Fruit fly (Drosophila melanogaster) whole organism, embryonic: ENCODE measurements around the gene CG12078.

Experiments
- Bteb2 ChIP-seq: fragments of 200-800 bp; sonication (Bioruptor generic); optimal IDR thresholded peaks from 2 replicates; lab custom pipeline; 2016; ENCODE audit warnings: missing biosample characterization, missing genetic modification characterization
- CG11504 ChIP-seq: fragments of 200-800 bp; sonication (Bioruptor generic); optimal IDR thresholded peaks from 3 replicates; lab custom pipeline; 2019; ENCODE audit warnings: missing biosample characterization, mild to moderate bottlenecking, missing genetic modification characterization, moderate library complexity
- CG11560 ChIP-seq: fragments of 200-800 bp; sonication (Bioruptor generic); IDR thresholded peaks from 3 replicates; pipeline ENCODE4 v1.3.6; 2022; ENCODE audit warnings: missing biosample characterization, missing genetic modification characterization
- CG12155 ChIP-seq: fragments of 200-800 bp; sonication (Bioruptor generic); optimal IDR thresholded peaks from 3 replicates; lab custom pipeline; 2016; ENCODE audit warnings: missing biosample characterization, missing genetic modification characterization
- CG14050 ChIP-seq: fragments of 200-800 bp; sonication (Bioruptor generic); IDR thresholded peaks from 3 replicates; pipeline ENCODE4 v1.3.6; 2022; ENCODE audit warnings: missing biosample characterization, missing genetic modification characterization
- CG14667 ChIP-seq: fragments of 200-800 bp; sonication (Bioruptor generic); IDR thresholded peaks from 2 replicates; pipeline ENCODE4 v1.3.6; 2022; ENCODE audit warnings: missing biosample characterization, missing genetic modification characterization
- CG15011 ChIP-seq: fragments of 200-800 bp; sonication (Bioruptor generic); optimal IDR thresholded peaks from 3 replicates; lab custom pipeline; 2018; ENCODE audit warnings: missing biosample characterization, mild to moderate bottlenecking, missing genetic modification characterization
- CG15073 ChIP-seq: fragments of 200-800 bp; sonication (Bioruptor generic); optimal IDR thresholded peaks from 2 replicates; lab custom pipeline; 2016; ENCODE audit warnings: missing biosample characterization, missing genetic modification characterization
- CG15696 ChIP-seq: fragments of 200-800 bp; sonication (Bioruptor generic); optimal IDR thresholded peaks from 2 replicates; lab custom pipeline; 2019; ENCODE audit warnings: missing biosample characterization, mild to moderate bottlenecking, missing genetic modification characterization, moderate library complexity
- CG17385 ChIP-seq: fragments of 200-800 bp; sonication (Bioruptor generic); optimal IDR thresholded peaks from 3 replicates; lab custom pipeline; 2018; ENCODE audit warnings: missing biosample characterization, mild to moderate bottlenecking, missing genetic modification characterization
- CG2120 ChIP-seq: fragments of 200-800 bp; sonication (Bioruptor generic); optimal IDR thresholded peaks from 3 replicates; lab custom pipeline; 2016; ENCODE audit warnings: missing biosample characterization, missing genetic modification characterization
- CG30403 ChIP-seq: fragments of 200-800 bp; sonication (Bioruptor generic); optimal IDR thresholded peaks from 3 replicates; lab custom pipeline; 2016; ENCODE audit warnings: missing biosample characterization, missing genetic modification characterization
- CG3065 ChIP-seq: fragments of 200-800 bp; sonication (Bioruptor generic); optimal IDR thresholded peaks from 2 replicates; lab custom pipeline; 2016; ENCODE audit warnings: missing biosample characterization, missing genetic modification characterization
- CG31365 ChIP-seq: fragments of 200-800 bp; sonication (Bioruptor generic); optimal IDR thresholded peaks from 2 replicates; lab custom pipeline; 2018; ENCODE audit warnings: missing biosample characterization, mild to moderate bottlenecking, missing genetic modification characterization
- CG33557 ChIP-seq: fragments of 200-800 bp; sonication (Bioruptor generic); optimal IDR thresholded peaks from 2 replicates; lab custom pipeline; 2019; ENCODE audit warnings: missing biosample characterization, mild to moderate bottlenecking, missing genetic modification characterization, moderate library complexity
- CG34376 ChIP-seq: fragments of 200-800 bp; sonication (Bioruptor generic); optimal IDR thresholded peaks from 2 replicates; lab custom pipeline; 2018; ENCODE audit warnings: missing biosample characterization, mild to moderate bottlenecking, missing genetic modification characterization
- CG34422 ChIP-seq: fragments of 200-800 bp; sonication (Bioruptor generic); IDR thresholded peaks from 3 replicates; pipeline ENCODE4 v1.3.6; 2022; ENCODE audit warnings: missing biosample characterization, missing genetic modification characterization
- CG3995 ChIP-seq: fragments of 200-800 bp; sonication (Bioruptor generic); optimal IDR thresholded peaks from 3 replicates; lab custom pipeline; 2016; ENCODE audit warnings: missing biosample characterization, missing genetic modification characterization
- CG4854 ChIP-seq: fragments of 200-800 bp; sonication (Bioruptor generic); optimal IDR thresholded peaks from 2 replicates; lab custom pipeline; 2016; ENCODE audit warnings: missing biosample characterization, missing genetic modification characterization, inconsistent platforms
- CG5953 ChIP-seq: fragments of 200-800 bp; sonication (Bioruptor generic); IDR thresholded peaks from 2 replicates; pipeline ENCODE4 v1.3.6; 2022; ENCODE audit warnings: missing biosample characterization, missing genetic modification characterization
- CG7357 ChIP-seq: fragments of 200-800 bp; sonication (Bioruptor generic); IDR thresholded peaks from 3 replicates; pipeline ENCODE4 v1.3.6; 2022; ENCODE audit warnings: missing biosample characterization, missing genetic modification characterization
- CG7839 ChIP-seq: fragments of 200-800 bp; sonication (Bioruptor generic); optimal IDR thresholded peaks from 3 replicates; lab custom pipeline; 2018; ENCODE audit warnings: missing biosample characterization, mild to moderate bottlenecking, missing genetic modification characterization, moderate library complexity
- D19A ChIP-seq: fragments of 200-800 bp; optimal IDR thresholded peaks from 3 replicates; lab custom pipeline; 2019; ENCODE audit warnings: missing biosample characterization, mild to moderate bottlenecking, missing genetic modification characterization, moderate library complexity
- H15 ChIP-seq: fragments of 200-800 bp; sonication (Bioruptor generic); IDR thresholded peaks from 3 replicates; pipeline ENCODE4 v1.3.6; 2022; ENCODE audit warnings: missing biosample characterization, missing genetic modification characterization
- Hr3 ChIP-seq: fragments of 200-800 bp; sonication (Bioruptor generic); optimal IDR thresholded peaks from 3 replicates; lab custom pipeline; 2016; ENCODE audit warnings: missing biosample characterization, missing genetic modification characterization
- Max ChIP-seq: fragments of 200-800 bp; sonication (Bioruptor generic); optimal IDR thresholded peaks from 2 replicates; lab custom pipeline; 2016; ENCODE audit warnings: missing biosample characterization, mild to moderate bottlenecking, missing genetic modification characterization
- NfI ChIP-seq: fragments of 200-800 bp; sonication (Bioruptor generic); optimal IDR thresholded peaks from 3 replicates; lab custom pipeline; 2018; ENCODE audit warnings: missing biosample characterization, mild to moderate bottlenecking, missing genetic modification characterization, moderate library complexity
- Scr ChIP-seq: fragments of 200-800 bp; sonication (Bioruptor generic); IDR thresholded peaks from 2 replicates; pipeline ENCODE4 v1.3.6; 2022; ENCODE audit warnings: missing biosample characterization, missing genetic modification characterization; ENCODE audit not compliant: partially characterized antibody
- TFAM ChIP-seq: fragments of 200-800 bp; sonication (Bioruptor generic); optimal IDR thresholded peaks from 2 replicates; lab custom pipeline; 2017; ENCODE audit warnings: missing biosample characterization, missing genetic modification characterization, inconsistent platforms
- Xrp1 ChIP-seq: fragments of 200-800 bp; sonication (Bioruptor generic); IDR thresholded peaks from 2 replicates; pipeline ENCODE4 v1.3.6; 2022; ENCODE audit warnings: missing biosample characterization, missing genetic modification characterization
- ab ChIP-seq: fragments of 200-800 bp; sonication (Bioruptor generic); optimal IDR thresholded peaks from 2 replicates; lab custom pipeline; 2016; ENCODE audit warnings: missing biosample characterization, missing genetic modification characterization
- bcd ChIP-seq: fragments of 200-800 bp; sonication (Bioruptor generic); optimal IDR thresholded peaks from 2 replicates; lab custom pipeline; 2017; ENCODE audit warnings: missing biosample characterization, mild to moderate bottlenecking, missing genetic modification characterization
- chm ChIP-seq: fragments of 200-800 bp; sonication (Bioruptor generic); IDR thresholded peaks from 2 replicates; pipeline ENCODE4 v1.3.6; 2022; ENCODE audit warnings: missing biosample characterization, missing genetic modification characterization
- crp ChIP-seq, 2 experiments: fragments of 200-800 bp; sonication (Bioruptor generic); optimal IDR thresholded peaks; 2 replicates in 1 of 2; 3 replicates in 1 of 2; lab custom pipeline; 2017; ENCODE audit warnings: missing biosample characterization in 2 of 2, missing genetic modification characterization in 2 of 2, mild to moderate bottlenecking in 1 of 2, moderate library complexity in 1 of 2
- fd102C ChIP-seq: fragments of 200-800 bp; sonication (Bioruptor generic); optimal IDR thresholded peaks from 2 replicates; lab custom pipeline; 2018; ENCODE audit warnings: missing biosample characterization, mild to moderate bottlenecking, missing genetic modification characterization, moderate library complexity
- gcm2 ChIP-seq: fragments of 200-800 bp; sonication (Bioruptor generic); optimal IDR thresholded peaks from 2 replicates; lab custom pipeline; 2016; ENCODE audit warnings: missing biosample characterization, missing genetic modification characterization
- gsb ChIP-seq: fragments of 200-800 bp; sonication (Bioruptor generic); IDR thresholded peaks from 2 replicates; pipeline ENCODE4 v1.3.6; 2022; ENCODE audit warnings: missing biosample characterization, missing genetic modification characterization
- knrl ChIP-seq: fragments of 200-800 bp; sonication (Bioruptor generic); IDR thresholded peaks from 3 replicates; pipeline ENCODE4 v1.3.6; 2022; ENCODE audit warnings: missing biosample characterization, missing genetic modification characterization; ENCODE audit not compliant: partially characterized antibody
- lab ChIP-seq: fragments of 200-800 bp; sonication (Bioruptor generic); optimal IDR thresholded peaks from 3 replicates; lab custom pipeline; 2017; ENCODE audit warnings: missing biosample characterization, missing genetic modification characterization, mild to moderate bottlenecking, moderate library complexity, missing genetic modification reagents
- lbe ChIP-seq: fragments of 200-800 bp; sonication (Bioruptor generic); optimal IDR thresholded peaks from 2 replicates; lab custom pipeline; 2016; ENCODE audit warnings: missing biosample characterization, mild to moderate bottlenecking, missing genetic modification characterization
- psq ChIP-seq: fragments of 200-800 bp; sonication (Bioruptor generic); optimal IDR thresholded peaks from 2 replicates; lab custom pipeline; 2017; ENCODE audit warnings: missing biosample characterization, missing genetic modification characterization
- repo ChIP-seq: fragments of 200-800 bp; sonication (Bioruptor generic); optimal IDR thresholded peaks from 2 replicates; lab custom pipeline; 2016; ENCODE audit warnings: missing biosample characterization, missing genetic modification characterization
- salm ChIP-seq: fragments of 200-800 bp; sonication (Bioruptor generic); optimal IDR thresholded peaks from 2 replicates; lab custom pipeline; 2018; ENCODE audit warnings: missing biosample characterization, mild to moderate bottlenecking, missing genetic modification characterization
- sens-2 ChIP-seq: fragments of 200-800 bp; sonication (Bioruptor generic); IDR thresholded peaks from 2 replicates; pipeline ENCODE4 v1.3.6; 2022; ENCODE audit warnings: missing biosample characterization, missing genetic modification characterization
- sim ChIP-seq: fragments of 200-800 bp; sonication (Bioruptor generic); IDR thresholded peaks from 2 replicates; pipeline ENCODE4 v1.3.6; 2022; ENCODE audit warnings: missing biosample characterization, missing genetic modification characterization
- sisA ChIP-seq: fragments of 200-800 bp; sonication (Bioruptor generic); IDR thresholded peaks from 2 replicates; pipeline ENCODE4 v1.3.6; 2022; ENCODE audit warnings: missing biosample characterization, missing genetic modification characterization
- ssp ChIP-seq: fragments of 200-800 bp; sonication (Bioruptor generic); IDR thresholded peaks from 2 replicates; pipeline ENCODE4 v1.3.6; 2022; ENCODE audit warnings: missing biosample characterization, missing genetic modification characterization
- trh ChIP-seq: fragments of 200-800 bp; sonication (Bioruptor generic); optimal IDR thresholded peaks from 2 replicates; lab custom pipeline; 2016; ENCODE audit warnings: missing biosample characterization, missing genetic modification characterization
- tx ChIP-seq: fragments of 200-800 bp; sonication (Bioruptor generic); optimal IDR thresholded peaks from 2 replicates; lab custom pipeline; 2016; ENCODE audit warnings: missing biosample characterization, missing genetic modification characterization

The CG12078 gene

DNA sequence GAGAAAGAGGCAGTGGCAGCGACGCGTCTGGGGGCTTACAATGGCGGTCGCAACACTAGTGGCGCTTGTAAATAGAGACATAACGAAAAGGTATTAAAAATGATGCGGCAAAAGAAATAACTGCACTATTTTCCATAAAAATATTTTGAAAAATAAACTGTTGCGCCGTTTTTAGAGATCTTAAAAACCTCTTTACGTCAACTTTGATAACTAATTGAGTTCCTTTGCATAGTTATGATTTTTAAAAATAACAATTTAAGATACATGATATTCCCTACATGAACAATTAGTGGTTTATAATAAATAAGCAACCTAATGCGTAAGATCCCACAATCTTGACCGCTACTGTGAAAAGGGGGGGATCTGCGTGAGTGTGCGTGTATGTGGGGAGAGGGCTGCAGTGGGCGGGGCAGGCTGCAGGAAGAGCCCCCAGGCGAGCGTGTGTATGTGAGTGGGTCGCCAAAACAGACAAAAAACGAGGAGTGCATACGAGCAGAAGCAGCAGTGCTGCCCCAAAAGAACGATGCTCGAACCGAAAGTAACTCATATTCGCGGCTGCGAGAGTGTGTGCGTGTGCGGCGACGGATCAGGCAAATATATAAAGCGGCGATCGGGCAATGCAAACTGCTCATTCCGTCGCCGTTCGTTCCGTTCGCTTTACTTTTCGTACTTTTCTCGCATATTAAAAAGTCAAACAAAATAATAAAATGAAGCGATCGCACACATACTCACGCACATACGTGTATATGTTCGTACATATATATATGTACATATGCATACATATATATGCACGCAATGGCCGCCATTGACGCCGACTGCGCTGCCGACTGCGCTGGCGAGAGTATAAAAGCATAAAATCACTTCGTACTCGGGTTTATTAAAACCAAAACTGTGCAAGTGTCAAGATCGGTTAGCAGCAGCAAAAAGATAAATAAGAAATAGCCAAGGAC, 4.9 kb upstream of the CG12078 start (continued):
- TF ChIP-seq CG15696 (tag; lab: Kevin White, UChicago), result no peak
- TF ChIP-seq repo (GFP tag; lab: Kevin White, UChicago), result no peak
- TF ChIP-seq CG31365 (tag; lab: Kevin White, UChicago), result no peak
- peak; percentile 70 for TF ChIP-seq CG11504
- TF ChIP-seq ssp (GFP tag; lab: Robert Waterston, UW), result no peak
- no peak for TF ChIP-seq CG3995 (GFP tag; lab: Kevin White, UChicago)
- no peak for TF ChIP-seq H15 (GFP tag; lab: Robert Waterston, UW)
- TF ChIP-seq CG14050 (GFP tag; lab: Robert Waterston, UW), result no peak
- no peak for TF ChIP-seq salm (tag; lab: Kevin White, UChicago)
- no peak for TF ChIP-seq sens-2 (GFP tag; lab: Robert Waterston, UW)
- no peak for TF ChIP-seq Xrp1 (GFP tag; lab: Robert Waterston, UW)
- no peak for TF ChIP-seq ab (GFP tag; lab: Kevin White, UChicago)
- no peak for TF ChIP-seq chm (GFP tag; lab: Robert Waterston, UW)
- no peak for TF ChIP-seq Max
- peak; percentile 19 for TF ChIP-seq D19A (tag; lab: Kevin White, UChicago)
- TF ChIP-seq CG15011 (GFP tag; lab: Kevin White, UChicago), result no peak
- TF ChIP-seq CG34376 (GFP tag; lab: Kevin White, UChicago), result no peak
- TF ChIP-seq sisA (GFP tag; lab: Robert Waterston, UW), result no peak
- peak; percentile 5 for TF ChIP-seq CG15073
- no peak for TF ChIP-seq crp (GFP tag; optimal IDR thresholded peaks at IDR 0.05; lab: Kevin White, UChicago)
- TF ChIP-seq CG5953, result peak; percentile 37; the same call in 1 of the 2 replicates
- peak; percentile 96 for TF ChIP-seq lbe (GFP tag; lab: Kevin White, UChicago)
- no peak for TF ChIP-seq Scr (GFP tag; lab: Robert Waterston, UW)
- no peak for TF ChIP-seq trh (GFP tag; lab: Kevin White, UChicago)
- no peak for TF ChIP-seq fd102C (GFP tag; lab: Kevin White, UChicago)
- 0 out of 3 replicates have a peak, but pooled peaks have one; percentile 46 for TF ChIP-seq CG7357 (GFP tag; lab: Robert Waterston, UW)
- TF ChIP-seq gcm2 (GFP tag; lab: Kevin White, UChicago), result no peak
- TF ChIP-seq psq (GFP tag; lab: Kevin White, UChicago), result no peak
- no peak for TF ChIP-seq CG4854 (GFP tag; lab: Kevin White, UChicago)
- no peak for TF ChIP-seq CG33557 (GFP tag; lab: Kevin White, UChicago)
- 0 out of 3 replicates have a peak, but pooled peaks have one; percentile 22 for TF ChIP-seq CG34422 (GFP tag; lab: Robert Waterston, UW)
- no peak for TF ChIP-seq CG3065 (GFP tag; lab: Kevin White, UChicago)
- TF ChIP-seq CG11560 (tag; lab: Robert Waterston, UW), result no peak
- peak; percentile 48 for TF ChIP-seq NfI
- TF ChIP-seq bcd (GFP tag; lab: Kevin White, UChicago), result peak; percentile 43
- TF ChIP-seq CG7839, result peak; percentile 53
- 0 out of 2 replicates have a peak, but pooled peaks have one; percentile 12 for TF ChIP-seq CG14667 (GFP tag; lab: Robert Waterston, UW)
- TF ChIP-seq knrl, result no peak
- peak; percentile 44 for TF ChIP-seq Bteb2 (GFP tag; lab: Kevin White, UChicago)
- peak; percentile 21 for TF ChIP-seq lab (GFP tag; lab: Kevin White, UChicago)
- no peak for TF ChIP-seq gsb (GFP tag; lab: Robert Waterston, UW)
- no peak for TF ChIP-seq sim (GFP tag; lab: Robert Waterston, UW)
- TF ChIP-seq CG17385 (GFP tag; lab: Kevin White, UChicago), result peak; percentile 52
- peak; percentile 47 for TF ChIP-seq CG2120 (GFP tag; lab: Kevin White, UChicago)
- TF ChIP-seq tx (GFP tag; lab: Kevin White, UChicago), result no peak
- TF ChIP-seq CG30403 (GFP tag; lab: Kevin White, UChicago), result peak; percentile 56
- TF ChIP-seq Hr3 (GFP tag; lab: Kevin White, UChicago), result peak; percentile 18
- no peak for TF ChIP-seq TFAM (GFP tag; lab: Kevin White, UChicago)
- peak; percentile 22 for TF ChIP-seq CG12155 (GFP tag; lab: Kevin White, UChicago)
